Fruit fly (Drosophila melanogaster) whole organism, prepupa: Measurements from ENCODE around the gene Ugt302E1.
A peak's percentile ranks its signal among the peaks of the same experiment; 100 is the strongest.

ENCODE experiments used
- CG10631 ChIP-seq: fragments of 200-800 bp; sonication (Bioruptor generic); optimal IDR thresholded peaks from 2 replicates; lab custom pipeline; 2016; ENCODE audit warnings: missing biosample characterization, missing genetic modification characterization
- CG11762 ChIP-seq: fragments of 200-800 bp; sonication (Bioruptor generic); optimal IDR thresholded peaks from 3 replicates; lab custom pipeline; 2016; ENCODE audit warnings: missing biosample characterization, missing genetic modification characterization; ENCODE audit not compliant: insufficient read depth
- CG15336 ChIP-seq: fragments of 200-800 bp; sonication (Bioruptor generic); IDR thresholded peaks from 2 replicates; pipeline ENCODE4 v1.3.6; 2022; ENCODE audit warnings: missing biosample characterization, missing genetic modification characterization
- CG3032 ChIP-seq: fragments of 200-800 bp; optimal IDR thresholded peaks from 2 replicates; lab custom pipeline; 2019; ENCODE audit warnings: missing biosample characterization, mild to moderate bottlenecking, missing genetic modification characterization, moderate library complexity
- CG4318 ChIP-seq: fragments of 200-800 bp; sonication (Bioruptor generic); optimal IDR thresholded peaks from 3 replicates; lab custom pipeline; 2017; ENCODE audit warnings: missing biosample characterization, mild to moderate bottlenecking, missing genetic modification characterization
- CG7368 ChIP-seq: fragments of 200-800 bp; sonication (Bioruptor generic); optimal IDR thresholded peaks from 3 replicates; lab custom pipeline; 2016; ENCODE audit warnings: missing biosample characterization, missing genetic modification characterization
- fd85E ChIP-seq: fragments of 200-800 bp; sonication (Bioruptor generic); optimal IDR thresholded peaks from 3 replicates; lab custom pipeline; 2016; ENCODE audit warnings: missing biosample characterization, missing genetic modification characterization
- lz ChIP-seq: fragments of 200-800 bp; sonication (Bioruptor generic); optimal IDR thresholded peaks from 3 replicates; lab custom pipeline; 2016; ENCODE audit warnings: missing biosample characterization, missing genetic modification characterization
- topi ChIP-seq: fragments of 200-800 bp; sonication (Bioruptor generic); optimal IDR thresholded peaks from 3 replicates; lab custom pipeline; 2016; ENCODE audit warnings: missing biosample characterization, missing genetic modification characterization

Ugt302E1 gene

dm6 chr3R:11200885-11201421 is 46.5 kb downstream of the Ugt302E1 start (continued):
- TF ChIP-seq lz (peak; percentile 68), CG4318 (no peak), CG11762 (GFP tag; lab: Kevin White, UChicago) (peak; percentile 41), topi (peak; percentile 68), CG15336 (GFP tag; lab: Robert Waterston, UW) (peak; percentile 66), fd85E (no peak), CG7368 (GFP tag; lab: Kevin White, UChicago) (peak; percentile 53), CG10631 (GFP tag; lab: Kevin White, UChicago) (peak; percentile 62), CG3032 (tag; lab: Kevin White, UChicago) (peak; percentile 37)
- TF ChIP-seq, all 60 proteins: peak for 47
